Fruit fly (Drosophila melanogaster) whole organism, wandering third instar larva: ENCODE measurements around the gene CG34456.
A peak's percentile ranks its signal among the peaks of the same experiment; 100 is the strongest.

Source experiments
- Abd-B ChIP-seq: fragments of >200 bp; optimal IDR thresholded peaks from 2 replicates; lab custom pipeline; 2017; ENCODE audit warnings: missing biosample characterization, missing genetic modification characterization
- CG32264 ChIP-seq: fragments of 200-800 bp; sonication (Bioruptor generic); optimal IDR thresholded peaks from 2 replicates; lab custom pipeline; 2016; ENCODE audit warnings: missing biosample characterization, missing genetic modification characterization
- CG9705 ChIP-seq: fragments of 200-800 bp; sonication (Bioruptor generic); optimal IDR thresholded peaks from 2 replicates; lab custom pipeline; 2018; ENCODE audit warnings: missing biosample characterization, mild to moderate bottlenecking, missing genetic modification characterization
- CrebA ChIP-seq: fragments of 200-800 bp; sonication (Bioruptor generic); optimal IDR thresholded peaks from 2 replicates; lab custom pipeline; 2016; ENCODE audit warnings: missing biosample characterization, mild to moderate bottlenecking, missing genetic modification characterization, borderline replicate concordance
- Dfd ChIP-seq: fragments of >200 bp; optimal IDR thresholded peaks from 2 replicates; lab custom pipeline; 2017; ENCODE audit warnings: missing biosample characterization, missing genetic modification characterization
- Dif ChIP-seq: fragments of 200-275, 200-300 bp; sonication (Bioruptor generic); optimal IDR thresholded peaks from 2 replicates; lab custom pipeline; 2018; ENCODE audit warnings: missing biosample characterization, missing genetic modification characterization; ENCODE audit not compliant: partially characterized antibody
- GATAd ChIP-seq: sonication (Bioruptor generic); optimal IDR thresholded peaks from 2 replicates; lab custom pipeline; 2016; ENCODE audit warnings: missing biosample characterization, missing genetic modification characterization
- HLH106 ChIP-seq: fragments of 200-800 bp; optimal IDR thresholded peaks from 3 replicates; lab custom pipeline; 2019; ENCODE audit warnings: missing biosample characterization, mild to moderate bottlenecking, missing genetic modification characterization, moderate library complexity
- Hnf4 ChIP-seq: fragments of 200-800 bp; sonication (Bioruptor generic); optimal IDR thresholded peaks from 2 replicates; lab custom pipeline; 2016; ENCODE audit warnings: missing biosample characterization, mild to moderate bottlenecking, missing genetic modification characterization
- Hr78 ChIP-seq: fragments of >200 bp; optimal IDR thresholded peaks from 2 replicates; lab custom pipeline; 2017; ENCODE audit warnings: missing biosample characterization, missing genetic modification characterization
- Hr83 ChIP-seq: fragments of 200-300 bp; sonication (Bioruptor generic); optimal IDR thresholded peaks from 2 replicates; lab custom pipeline; 2016; ENCODE audit warnings: missing biosample characterization, mild to moderate bottlenecking, missing genetic modification characterization, moderate library complexity; ENCODE audit not compliant: poor library complexity, severe bottlenecking
- Jra ChIP-seq: sonication (Bioruptor generic); optimal IDR thresholded peaks from 2 replicates; lab custom pipeline; 2016; ENCODE audit warnings: missing biosample characterization, missing genetic modification characterization
- Mio ChIP-seq: sonication (Bioruptor generic); optimal IDR thresholded peaks from 2 replicates; lab custom pipeline; 2016; ENCODE audit warnings: missing biosample characterization, missing genetic modification characterization
- Myc ChIP-seq: fragments of >200 bp; optimal IDR thresholded peaks from 2 replicates; lab custom pipeline; 2017
- N ChIP-seq: fragments of >200 bp; optimal IDR thresholded peaks from 2 replicates; lab custom pipeline; 2018; ENCODE audit warnings: missing biosample characterization, missing external identifiers, missing genetic modification characterization
- OdsH ChIP-seq: fragments of 200-800 bp; sonication (Bioruptor generic); optimal IDR thresholded peaks from 2 replicates; lab custom pipeline; 2016; ENCODE audit warnings: missing biosample characterization, mild to moderate bottlenecking, missing genetic modification characterization
- Rel ChIP-seq, 2 experiments: fragments of 200-800 bp; sonication (Bioruptor generic) in 1 of 2; optimal IDR thresholded peaks; 2 replicates in 1 of 2; 3 replicates in 1 of 2; lab custom pipeline; 2016 to 2019; ENCODE audit warnings: mild to moderate bottlenecking in 2 of 2, missing biosample characterization in 2 of 2, missing genetic modification characterization in 2 of 2, moderate library complexity in 1 of 2
- Sp1 ChIP-seq: fragments of 200-800 bp; sonication (Bioruptor generic); optimal IDR thresholded peaks from 3 replicates; lab custom pipeline; 2019; ENCODE audit warnings: missing biosample characterization, mild to moderate bottlenecking, missing genetic modification characterization, moderate library complexity
- Vsx2 ChIP-seq: fragments of 200-300, 225-300 bp; sonication (Bioruptor generic); optimal IDR thresholded peaks from 2 replicates; lab custom pipeline; 2018; ENCODE audit warnings: missing biosample characterization, missing genetic modification characterization; ENCODE audit not compliant: partially characterized antibody
- br ChIP-seq: fragments of 200-800 bp; sonication (Bioruptor generic); optimal IDR thresholded peaks from 2 replicates; lab custom pipeline; 2016; ENCODE audit warnings: missing biosample characterization, missing genetic modification characterization
- brk ChIP-seq: fragments of 200-800 bp; sonication (Bioruptor generic); optimal IDR thresholded peaks from 2 replicates; lab custom pipeline; 2016; ENCODE audit warnings: missing biosample characterization, mild to moderate bottlenecking, missing genetic modification characterization
- dl ChIP-seq, 2 experiments: fragments of 175-275, 200-275 bp in 1 of 2; fragments of 200-275 bp in 1 of 2; sonication (Bioruptor generic); optimal IDR thresholded peaks; lab custom pipeline; 2018; ENCODE audit warnings: mild to moderate bottlenecking in 2 of 2, missing biosample characterization in 2 of 2, missing genetic modification characterization in 2 of 2, moderate library complexity in 2 of 2; ENCODE audit not compliant: partially characterized antibody in 2 of 2, insufficient read depth in 1 of 2
- dmrt93B ChIP-seq: fragments of 200-800 bp; sonication (Bioruptor generic); optimal IDR thresholded peaks from 2 replicates; lab custom pipeline; 2018; ENCODE audit warnings: missing biosample characterization, mild to moderate bottlenecking, missing genetic modification characterization
- dsf ChIP-seq: sonication (Bioruptor generic); optimal IDR thresholded peaks from 2 replicates; lab custom pipeline; 2016; ENCODE audit warnings: missing biosample characterization, missing genetic modification characterization, borderline replicate concordance
- ey ChIP-seq: fragments of 200-800 bp; sonication (Bioruptor generic); optimal IDR thresholded peaks from 2 replicates; lab custom pipeline; 2016; ENCODE audit warnings: missing biosample characterization, missing genetic modification characterization
- foxo ChIP-seq, 2 experiments: fragments of 200-800 bp; sonication (Bioruptor generic); optimal IDR thresholded peaks; 2 replicates in 1 of 2; 3 replicates in 1 of 2; lab custom pipeline; 2016 to 2017; ENCODE audit warnings: missing biosample characterization in 2 of 2, missing genetic modification characterization in 2 of 2
- fru ChIP-seq: fragments of 200-800 bp; sonication (Bioruptor generic); optimal IDR thresholded peaks from 3 replicates; lab custom pipeline; 2016; ENCODE audit warnings: missing biosample characterization, mild to moderate bottlenecking, missing genetic modification characterization
- h ChIP-seq: fragments of 200-800 bp; sonication (Bioruptor generic); optimal IDR thresholded peaks from 3 replicates; lab custom pipeline; 2016; ENCODE audit warnings: missing biosample characterization, mild to moderate bottlenecking, missing genetic modification characterization
- jim ChIP-seq: fragments of 175-275, 200-325 bp; sonication (Bioruptor generic); optimal IDR thresholded peaks from 2 replicates; lab custom pipeline; 2016; ENCODE audit warnings: missing biosample characterization, mild to moderate bottlenecking, missing genetic modification characterization
- lola ChIP-seq: fragments of >200 bp; optimal IDR thresholded peaks from 2 replicates; lab custom pipeline; 2017; ENCODE audit warnings: missing biosample characterization, missing genetic modification characterization
- pan ChIP-seq: fragments of >200 bp; optimal IDR thresholded peaks from 2 replicates; lab custom pipeline; 2017
- psq ChIP-seq: fragments of 200-800 bp; sonication (Bioruptor generic); optimal IDR thresholded peaks from 3 replicates; lab custom pipeline; 2017; ENCODE audit warnings: missing biosample characterization, mild to moderate bottlenecking, missing genetic modification characterization, moderate library complexity
- rgr ChIP-seq: fragments of 200-800 bp; sonication (Bioruptor generic); optimal IDR thresholded peaks from 3 replicates; lab custom pipeline; 2016; ENCODE audit warnings: missing biosample characterization, mild to moderate bottlenecking, missing genetic modification characterization
- sage ChIP-seq: fragments of 200-800 bp; sonication (Bioruptor generic); optimal IDR thresholded peaks from 2 replicates; lab custom pipeline; 2016; ENCODE audit warnings: missing biosample characterization, mild to moderate bottlenecking, missing genetic modification characterization
- sv ChIP-seq: fragments of 200-800 bp; sonication (Bioruptor generic); optimal IDR thresholded peaks from 3 replicates; lab custom pipeline; 2016; ENCODE audit warnings: missing biosample characterization, missing genetic modification characterization
- tai ChIP-seq: sonication (Bioruptor generic); optimal IDR thresholded peaks from 2 replicates; lab custom pipeline; 2016; ENCODE audit warnings: missing biosample characterization, missing genetic modification characterization
- usp ChIP-seq: fragments of >200 bp; optimal IDR thresholded peaks from 2 replicates; lab custom pipeline; 2017; ENCODE audit warnings: missing biosample characterization, missing genetic modification characterization
- woc ChIP-seq: sonication (Bioruptor generic); optimal IDR thresholded peaks from 2 replicates; lab custom pipeline; 2016; ENCODE audit warnings: missing biosample characterization, mild to moderate bottlenecking, missing genetic modification characterization

CG34456 gene

dm6 chr3L:9366850-9367430 lies 5.0 kb downstream of the CG34456 start, which contains the start of the genes Klp67A and CG4452:
TSS of gene Klp67A (minus strand) at chr3L:9367046.
TSS of gene CG4452 (plus strand) at chr3L:9367377.
- TF ChIP-seq CrebA (GFP tag; lab: Kevin White, UChicago), result no peak
- TF ChIP-seq br (GFP tag; lab: Kevin White, UChicago), result no peak
- TF ChIP-seq lola (GFP tag; lab: Kevin White, UChicago), result no peak
- TF ChIP-seq dmrt93B (GFP tag; lab: Kevin White, UChicago), result no peak
- TF ChIP-seq sage (GFP tag; lab: Kevin White, UChicago), result no peak
- TF ChIP-seq Jra (GFP tag; lab: Kevin White, UChicago), result peak; percentile 68
- peak; percentile 48 for TF ChIP-seq Hnf4 (GFP tag; lab: Kevin White, UChicago)
- TF ChIP-seq Hr78, result no peak
- no peak for TF ChIP-seq Rel (GFP tag; optimal IDR thresholded peaks at IDR 0.05; lab: Kevin White, UChicago)
- no peak for TF ChIP-seq Rel (tag; optimal IDR thresholded peaks at IDR 0.05; lab: Kevin White, UChicago)
- TF ChIP-seq h (GFP tag; lab: Kevin White, UChicago), result no peak
- TF ChIP-seq HLH106 (tag; lab: Kevin White, UChicago), result peak; percentile 41
- no peak for TF ChIP-seq pan (lab: Kevin White, UChicago)
- no peak for TF ChIP-seq usp (GFP tag; lab: Kevin White, UChicago)
- peak; percentile 20 for TF ChIP-seq Myc (lab: Kevin White, UChicago)
- TF ChIP-seq fru, result no peak
- TF ChIP-seq jim (GFP tag; lab: Kevin White, UChicago), result no peak
- TF ChIP-seq Hr83 (GFP tag; lab: Kevin White, UChicago), result peak; percentile 15
- no peak for TF ChIP-seq tai (GFP tag; lab: Kevin White, UChicago)
- no peak for TF ChIP-seq sv (GFP tag; lab: Kevin White, UChicago)
- no peak for TF ChIP-seq GATAd (GFP tag; lab: Kevin White, UChicago)
- no peak for TF ChIP-seq Dfd (GFP tag; lab: Kevin White, UChicago)
- TF ChIP-seq woc (GFP tag; lab: Kevin White, UChicago), result no peak
- no peak for TF ChIP-seq Mio (GFP tag; lab: Kevin White, UChicago)
- TF ChIP-seq rgr (GFP tag; lab: Kevin White, UChicago), result peak; percentile 40
- TF ChIP-seq N (GFP tag; lab: Kevin White, UChicago), result no peak
- TF ChIP-seq ey, result peak; percentile 20
- no peak for TF ChIP-seq Sp1 (GFP tag; lab: Kevin White, UChicago)
- TF ChIP-seq CG32264 (GFP tag; lab: Kevin White, UChicago), result no peak
- peak; percentile 24 for TF ChIP-seq CG9705 (GFP tag; lab: Kevin White, UChicago)
- TF ChIP-seq Vsx2, result no peak
- no peak for TF ChIP-seq dl (GFP tag; optimal IDR thresholded peaks at IDR 0.05; lab: Kevin White, UChicago; ENCODE audit: insufficient read depth in 1 of 2, partially characterized antibody in 2 of 2)
- TF ChIP-seq foxo (GFP tag; optimal IDR thresholded peaks at IDR 0.05; lab: Kevin White, UChicago), result peak in 1 of 2 experiments; percentile 64
- TF ChIP-seq dsf (GFP tag; lab: Kevin White, UChicago), result peak; percentile 59
- peak; percentile 99 for TF ChIP-seq psq (GFP tag; lab: Kevin White, UChicago)
- no peak for TF ChIP-seq brk
- no peak for TF ChIP-seq Dif (GFP tag; lab: Kevin White, UChicago)
- TF ChIP-seq OdsH (GFP tag; lab: Kevin White, UChicago), result peak; percentile 9
- no peak for TF ChIP-seq Abd-B (GFP tag; lab: Kevin White, UChicago)
- TF ChIP-seq, all 38 proteins: peak for 12

dm6 chr3L:9367431-9367867 lies 5.5 kb downstream of the CG34456 start:
- TF ChIP-seq Vsx2 (no peak), Sp1 (GFP tag; lab: Kevin White, UChicago) (peak; percentile 22), fru (no peak), Rel (GFP tag; optimal IDR thresholded peaks at IDR 0.05; lab: Kevin White, UChicago) (no peak), Rel (tag; optimal IDR thresholded peaks at IDR 0.05; lab: Kevin White, UChicago) (peak; percentile 88)
